Worm (Caenorhabditis elegans) whole organism, L4 larva: Measurements from ENCODE around the gene srd-38.
A peak's percentile ranks its signal among the peaks of the same experiment; 100 is the strongest.
"Not testable (repeated sequence)": the region's sequence is repeated elsewhere in the genome, so short reads cannot be mapped to it uniquely, and the experiment has no call there.

ENCODE experiments used
- D1046.2 ChIP-seq: fragments of 200-800 bp; sonication (Bioruptor generic); IDR thresholded peaks from 2 replicates; pipeline ENCODE4 v1.3.6; 2022; ENCODE audit warnings: missing genetic modification characterization, missing compliant biosample characterization
- T26A8.4 ChIP-seq: fragments of 200-800 bp; sonication (Bioruptor generic); IDR thresholded peaks from 2 replicates; pipeline ENCODE4 v1.3.6; 2022; ENCODE audit warnings: missing genetic modification characterization, missing compliant biosample characterization
- Y5F2A.4 ChIP-seq: fragments of 200-800 bp; sonication (Bioruptor generic); optimal IDR thresholded peaks from 2 replicates; lab custom pipeline; 2018; ENCODE audit warnings: mild to moderate bottlenecking, missing genetic modification characterization, missing compliant biosample characterization
- ZK337.2 ChIP-seq: fragments of 200-800 bp; sonication (Bioruptor generic); IDR thresholded peaks from 2 replicates; pipeline ENCODE4 v1.3.6; 2022; ENCODE audit warnings: missing genetic modification reagents, missing genetic modification characterization, missing compliant biosample characterization
- ZK546.5 ChIP-seq, 2 experiments: sonication (generic microtip); optimal IDR thresholded peaks; 2 replicates each; lab custom pipeline; 2017; ENCODE audit warnings: missing biosample characterization in 2 of 2, missing genetic modification characterization in 2 of 2
- aha-1 ChIP-seq: fragments of 150-350 bp; peaks from one replicate; lab custom pipeline; 2014; ENCODE audit warnings: missing biosample characterization, missing genetic modification characterization
- arid-1 ChIP-seq: fragments of 200-800 bp; sonication (Bioruptor generic); conservative IDR thresholded peaks from 2 replicates; pipeline ENCODE4 v1.3.6; 2022; ENCODE audit warnings: missing genetic modification reagents, missing genetic modification characterization, missing compliant biosample characterization
- attf-4 ChIP-seq: sonication (generic microtip); optimal IDR thresholded peaks from 3 replicates; lab custom pipeline; 2017; ENCODE audit warnings: missing biosample characterization, missing genetic modification characterization
- ceh-32 ChIP-seq: sonication (generic microtip); optimal IDR thresholded peaks from 2 replicates; lab custom pipeline; 2016; ENCODE audit warnings: mild to moderate bottlenecking, missing genetic modification characterization, missing compliant biosample characterization; ENCODE audit not compliant: poor library complexity
- ceh-82 ChIP-seq: sonication (generic microtip); optimal IDR thresholded peaks from 2 replicates; lab custom pipeline; 2017; ENCODE audit warnings: missing biosample characterization, missing genetic modification characterization
- ctbp-1 ChIP-seq: fragments of 200-800 bp; sonication (Bioruptor generic); IDR thresholded peaks from 2 replicates; pipeline ENCODE4 v1.3.6; 2022; ENCODE audit warnings: missing genetic modification reagents, missing genetic modification characterization, missing compliant biosample characterization
- daf-16 ChIP-seq, 3 experiments: sonication (generic microtip); optimal IDR thresholded peaks; 2 replicates each; lab custom pipeline; 2016 to 2017; ENCODE audit warnings: missing genetic modification characterization in 3 of 3, missing genetic modification reagents in 3 of 3, mild to moderate bottlenecking in 2 of 3, missing compliant biosample characterization in 2 of 3, missing biosample characterization in 1 of 3, moderate library complexity in 1 of 3
- dmd-6 ChIP-seq: fragments of 200-800 bp; sonication (Bioruptor generic); IDR thresholded peaks from 2 replicates; pipeline ENCODE4 v1.3.6; 2022; ENCODE audit warnings: missing genetic modification reagents, missing genetic modification characterization, missing compliant biosample characterization
- dmd-8 ChIP-seq: fragments of 200-800 bp; sonication (Bioruptor generic); IDR thresholded peaks from 2 replicates; pipeline ENCODE4 v1.3.6; 2022; ENCODE audit warnings: missing genetic modification characterization, missing compliant biosample characterization
- dmd-9 ChIP-seq: fragments of 200-800 bp; sonication (Bioruptor generic); IDR thresholded peaks from 2 replicates; pipeline ENCODE4 v1.3.6; 2022; ENCODE audit warnings: missing genetic modification reagents, missing genetic modification characterization, missing compliant biosample characterization
- duxl-1 ChIP-seq: sonication (generic microtip); optimal IDR thresholded peaks from 2 replicates; lab custom pipeline; 2016; ENCODE audit warnings: mild to moderate bottlenecking, missing genetic modification characterization, moderate library complexity, missing compliant biosample characterization; ENCODE audit not compliant: poor library complexity
- dve-1 ChIP-seq: sonication (generic microtip); optimal IDR thresholded peaks from 2 replicates; lab custom pipeline; 2017; ENCODE audit warnings: antibody characterized with exemption, mild to moderate bottlenecking, missing genetic modification characterization, missing compliant biosample characterization; ENCODE audit not compliant: insufficient read depth
- gei-8 ChIP-seq: fragments of 200-800 bp; sonication (Bioruptor generic); optimal IDR thresholded peaks from 2 replicates; lab custom pipeline; 2018; ENCODE audit warnings: mild to moderate bottlenecking, missing genetic modification characterization, missing compliant biosample characterization
- hlh-11 ChIP-seq: fragments of 200-800 bp; sonication (Bioruptor generic); optimal IDR thresholded peaks from 2 replicates; lab custom pipeline; 2018; ENCODE audit warnings: mild to moderate bottlenecking, missing genetic modification characterization, missing compliant biosample characterization
- hmg-1.1 ChIP-seq: fragments of 200-800 bp; sonication (Bioruptor generic); IDR thresholded peaks from 2 replicates; pipeline ENCODE4 v1.3.6; 2022; ENCODE audit warnings: missing genetic modification reagents, missing genetic modification characterization, missing compliant biosample characterization
- lim-7 ChIP-seq: fragments of 200-800 bp; sonication (Bioruptor generic); IDR thresholded peaks from 2 replicates; pipeline ENCODE4 v1.3.6; 2022; ENCODE audit warnings: missing genetic modification characterization, missing compliant biosample characterization
- lin-1 ChIP-seq: fragments of 200-800 bp; sonication (Bioruptor generic); IDR thresholded peaks from 2 replicates; pipeline ENCODE4 v1.3.6; 2022; ENCODE audit warnings: missing genetic modification reagents, missing genetic modification characterization, missing compliant biosample characterization
- lin-29 ChIP-seq: fragments of 200-800 bp; sonication (Bioruptor generic); IDR thresholded peaks from 2 replicates; pipeline ENCODE4 v1.3.6; 2022; ENCODE audit warnings: missing genetic modification reagents, missing genetic modification characterization, missing compliant biosample characterization
- lin-38 ChIP-seq: fragments of 200-800 bp; sonication (Bioruptor generic); IDR thresholded peaks from 2 replicates; pipeline ENCODE4 v1.3.6; 2022; ENCODE audit warnings: missing genetic modification reagents, missing genetic modification characterization, missing compliant biosample characterization
- madf-5 ChIP-seq, 2 experiments: fragments of 200-800 bp; sonication (Bioruptor generic); IDR thresholded peaks; 2 replicates each; pipeline ENCODE4 v1.3.6; 2022; ENCODE audit warnings: missing compliant biosample characterization in 2 of 2, missing genetic modification characterization in 2 of 2
- mdt-29 ChIP-seq: fragments of 200-800 bp; sonication (Bioruptor generic); IDR thresholded peaks from 2 replicates; pipeline ENCODE4 v1.3.6; 2022; ENCODE audit warnings: missing genetic modification reagents, missing genetic modification characterization, missing compliant biosample characterization
- mep-1 ChIP-seq: fragments of 150-350 bp; sonication (generic microtip); optimal IDR thresholded peaks from 3 replicates; lab custom pipeline; 2014; ENCODE audit warnings: missing biosample characterization, missing genetic modification characterization
- mes-2 ChIP-seq: sonication (generic microtip); optimal IDR thresholded peaks from 2 replicates; lab custom pipeline; 2016; ENCODE audit warnings: missing genotype, mild to moderate bottlenecking, missing genetic modification characterization, missing compliant biosample characterization; ENCODE audit not compliant: poor library complexity, severe bottlenecking
- nhr-111 ChIP-seq: fragments of 200-800 bp; sonication (Bioruptor generic); optimal IDR thresholded peaks from 2 replicates; lab custom pipeline; 2018; ENCODE audit warnings: mild to moderate bottlenecking, missing genetic modification characterization, missing compliant biosample characterization
- nhr-25 ChIP-seq: sonication (generic microtip); optimal IDR thresholded peaks from 2 replicates; lab custom pipeline; 2017; ENCODE audit warnings: missing genetic modification characterization, mild to moderate bottlenecking, missing compliant biosample characterization, antibody characterized with exemption, moderate library complexity, borderline replicate concordance; ENCODE audit not compliant: insufficient read depth
- nhr-41 ChIP-seq: fragments of 200-800 bp; sonication (Bioruptor generic); IDR thresholded peaks from 2 replicates; pipeline ENCODE4 v1.3.6; 2022; ENCODE audit warnings: missing genetic modification reagents, missing genetic modification characterization, missing compliant biosample characterization
- nhr-42 ChIP-seq: fragments of 200-800 bp; sonication (Bioruptor generic); IDR thresholded peaks from 2 replicates; pipeline ENCODE4 v1.3.6; 2022; ENCODE audit warnings: missing genetic modification characterization, missing compliant biosample characterization
- nhr-48 ChIP-seq: sonication (generic microtip); optimal IDR thresholded peaks from 2 replicates; lab custom pipeline; 2016; ENCODE audit warnings: mild to moderate bottlenecking, missing genetic modification characterization, missing compliant biosample characterization
- nhr-76 ChIP-seq: fragments of 150-350 bp; optimal IDR thresholded peaks from 2 replicates; lab custom pipeline; 2014; ENCODE audit warnings: missing biosample characterization, missing genetic modification characterization
- pha-4 ChIP-seq, 2 experiments: fragments of 150-350 bp in 1 of 2; fragments of 200-800 bp in 1 of 2; sonication (Bioruptor generic) in 1 of 2; IDR thresholded peaks in 1 of 2; optimal IDR thresholded peaks in 1 of 2; 2 replicates each; pipeline versions ENCODE4 v1.3.6 to Lab custom; 2014 to 2022; ENCODE audit warnings: missing genetic modification characterization in 2 of 2, missing genetic modification reagents in 2 of 2, missing biosample characterization in 1 of 2, missing compliant biosample characterization in 1 of 2
- pqm-1 ChIP-seq: sonication (generic microtip); optimal IDR thresholded peaks from 2 replicates; lab custom pipeline; 2017; ENCODE audit warnings: missing biosample characterization, missing genetic modification characterization
- snpc-1.2 ChIP-seq: fragments of 200-800 bp; sonication (Bioruptor generic); IDR thresholded peaks from 2 replicates; pipeline ENCODE4 v1.3.6; 2022; ENCODE audit warnings: missing genetic modification reagents, missing genetic modification characterization, missing compliant biosample characterization
- snpc-4 ChIP-seq: fragments of 150-350 bp; optimal IDR thresholded peaks from 2 replicates; lab custom pipeline; 2014; ENCODE audit warnings: missing biosample characterization, missing genetic modification characterization
- tra-1 ChIP-seq: fragments of 200-800 bp; sonication (Bioruptor generic); IDR thresholded peaks from 2 replicates; pipeline ENCODE4 v1.3.6; 2022; ENCODE audit warnings: missing genetic modification reagents, missing genetic modification characterization, missing compliant biosample characterization
- unc-62 ChIP-seq, 3 experiments: fragments of 150-350 bp in 1 of 3; sonication (generic microtip); optimal IDR thresholded peaks in 2 of 3; peaks in 1 of 3; 1 replicate in 1 of 3; 2 replicates in 2 of 3; lab custom pipeline; 2014 to 2017; ENCODE audit warnings: missing biosample characterization in 3 of 3, missing genetic modification characterization in 3 of 3, missing genetic modification reagents in 3 of 3, missing genotype in 1 of 3
- vab-7 ChIP-seq: fragments of 200-800 bp; sonication (Bioruptor generic); IDR thresholded peaks from 2 replicates; pipeline ENCODE4 v1.3.6; 2022; ENCODE audit warnings: missing genetic modification reagents, missing genetic modification characterization, missing compliant biosample characterization
- zfp-2 ChIP-seq: sonication (generic microtip); optimal IDR thresholded peaks from 2 replicates; lab custom pipeline; 2016; ENCODE audit warnings: mild to moderate bottlenecking, missing genetic modification characterization, missing compliant biosample characterization
- ztf-7 ChIP-seq: fragments of 150-350 bp; optimal IDR thresholded peaks from 2 replicates; lab custom pipeline; 2014; ENCODE audit warnings: missing biosample characterization, missing genetic modification characterization

srd-38 gene

DNA sequence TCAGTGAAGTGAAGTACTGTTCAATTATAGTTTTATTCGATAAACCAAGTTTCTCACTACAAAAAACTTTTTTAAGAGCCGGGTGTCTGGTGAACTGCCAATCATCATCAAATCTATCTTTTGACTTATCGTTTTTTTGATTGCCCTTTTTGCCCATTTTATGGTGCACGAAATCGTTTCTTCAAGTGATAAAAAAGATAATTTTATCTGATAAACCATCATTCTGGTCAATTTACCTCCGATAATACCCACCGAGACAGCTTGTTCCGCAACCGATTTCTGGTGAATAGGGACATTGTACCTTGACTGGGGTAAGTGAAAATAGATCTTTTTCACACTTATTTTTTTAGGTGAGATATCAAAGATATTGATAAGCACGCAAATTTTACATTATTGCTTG, 34.0 kb upstream of the srd-38 start, which contains the start of gene K08H2.10 (continued):
- TF ChIP-seq ceh-82 (tag; lab: Kevin White, UChicago) (no peak), lim-7 (no peak), ctbp-1 (GFP tag; lab: Robert Waterston, UW) (no peak), madf-5 (GFP tag; IDR thresholded peaks at IDR 0.05; lab: Robert Waterston, UW) (no peak), ceh-32 (tag; lab: Kevin White, UChicago) (no peak), ztf-7 (no peak), lin-29 (no peak), dmd-8 (GFP tag; lab: Robert Waterston, UW) (no peak), nhr-111 (GFP tag; lab: Kevin White, UChicago) (no peak), zfp-2 (no peak), nhr-42 (GFP tag; lab: Robert Waterston, UW) (no peak), gei-8 (GFP tag; lab: Kevin White, UChicago) (no peak), attf-4 (tag; lab: Kevin White, UChicago) (no peak), aha-1 (no peak), mdt-29 (GFP tag; lab: Robert Waterston, UW) (no peak), ZK546.5 (tag; optimal IDR thresholded peaks at IDR 0.05; lab: Kevin White, UChicago) (no peak), nhr-25 (tag; lab: Kevin White, UChicago) (no peak), dmd-6 (peak; percentile 94), dmd-9 (GFP tag; lab: Robert Waterston, UW) (no peak), duxl-1 (tag; lab: Kevin White, UChicago) (no peak), ZK337.2 (GFP tag; lab: Robert Waterston, UW) (no peak), pqm-1 (peak; percentile 88), nhr-48 (peak; percentile 7), Y5F2A.4 (no peak), unc-62 (GFP tag; optimal IDR thresholded peaks at IDR 0.05 in 1 of 2; lab: Kevin White, UChicago) (peak in 1 of 2 experiments; percentile 82), unc-62 (tag; optimal IDR thresholded peaks at IDR 0.05; lab: Kevin White, UChicago) (no peak), tra-1 (GFP tag; lab: Robert Waterston, UW) (peak; percentile 98), lin-1 (GFP tag; lab: Robert Waterston, UW) (0 out of 2 replicates have a peak, but pooled peaks have one; percentile 31), dve-1 (tag; lab: Kevin White, UChicago) (peak; percentile 55), snpc-1.2 (no peak), T26A8.4 (GFP tag; lab: Robert Waterston, UW) (no peak), hlh-11 (tag; lab: Kevin White, UChicago) (peak; percentile 81), nhr-76 (tag; lab: Kevin White, UChicago) (no peak), pha-4 (GFP tag; IDR thresholded peaks at IDR 0.05; lab: Robert Waterston, UW) (no peak), pha-4 (tag; optimal IDR thresholded peaks at IDR 0.05; lab: Kevin White, UChicago) (no peak), snpc-4 (no peak), D1046.2 (GFP tag; lab: Robert Waterston, UW) (no peak), hmg-1.1 (0 out of 2 replicates have a peak, but pooled peaks have one; percentile 16), daf-16 (GFP tag; optimal IDR thresholded peaks at IDR 0.05; lab: Kevin White, UChicago) (peak in 1 of 2 experiments; percentile 28), daf-16 (tag; optimal IDR thresholded peaks at IDR 0.05; lab: Kevin White, UChicago) (peak; percentile 39), nhr-41 (GFP tag; lab: Robert Waterston, UW) (peak; percentile 44; the same call in 1 of the 2 replicates)

DNA sequence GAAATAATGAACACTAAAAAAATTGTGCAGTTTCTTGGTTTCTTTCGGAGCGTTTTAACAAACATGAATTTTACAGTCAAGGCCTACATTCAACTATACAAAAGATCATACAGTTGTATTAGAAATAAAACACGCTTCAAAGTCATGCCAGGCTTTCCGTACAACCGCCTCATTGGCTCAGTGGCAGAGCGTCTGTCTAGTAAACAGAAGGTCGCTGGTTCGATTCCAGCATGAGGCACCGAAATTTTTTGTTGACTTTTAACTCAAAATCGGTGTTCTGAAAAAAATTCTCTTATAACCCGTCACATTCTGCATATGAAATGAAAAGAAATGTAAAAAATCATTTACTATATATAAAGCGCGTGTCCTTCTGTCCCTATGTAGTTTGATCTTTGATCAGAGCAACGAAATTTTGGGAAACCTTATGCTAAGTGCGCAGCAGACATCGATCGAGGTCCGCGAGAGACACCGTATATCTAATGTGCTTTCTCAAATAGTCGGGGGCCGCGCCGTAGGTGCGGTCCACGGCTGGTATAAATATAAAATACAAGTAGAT, 30.5 kb upstream of the srd-38 start:
- peak; percentile 6 for TF ChIP-seq mep-1 (tag; lab: Kevin White, UChicago)
- peak; percentile 70 for TF ChIP-seq lim-7
- TF ChIP-seq hlh-11 (tag; lab: Kevin White, UChicago): peak; percentile 13
- 0 out of 2 replicates have a peak, but pooled peaks have one; percentile 15 for TF ChIP-seq lin-1 (GFP tag; lab: Robert Waterston, UW)
- peak; percentile 49 for TF ChIP-seq mes-2 (tag; lab: Kevin White, UChicago)
- TF ChIP-seq arid-1: 0 out of 2 replicates have a peak, but pooled peaks have one; percentile 33
- TF ChIP-seq daf-16 (GFP tag; optimal IDR thresholded peaks at IDR 0.05; lab: Kevin White, UChicago): peak in 1 of 2 experiments; percentile 51
- peak; percentile 85 for TF ChIP-seq daf-16 (tag; optimal IDR thresholded peaks at IDR 0.05; lab: Kevin White, UChicago)
- peak; percentile 64; the same call in 1 of the 2 replicates for TF ChIP-seq snpc-1.2
- TF ChIP-seq dve-1 (tag; lab: Kevin White, UChicago): peak; percentile 59
- peak; percentile 62 for TF ChIP-seq lin-38 (GFP tag; lab: Robert Waterston, UW)
- TF ChIP-seq vab-7 (GFP tag; lab: Robert Waterston, UW): peak; percentile 55; the same call in 1 of the 2 replicates
- TF ChIP-seq dmd-6: peak; percentile 46
- peak; percentile 61; the same call in 1 of the 2 replicates for TF ChIP-seq tra-1 (GFP tag; lab: Robert Waterston, UW)
- peak; percentile 4 for TF ChIP-seq pqm-1
- TF ChIP-seq nhr-48: peak; percentile 27
- peak; percentile 57; the same call in 1 of the 2 replicates for TF ChIP-seq pha-4 (GFP tag; IDR thresholded peaks at IDR 0.05; lab: Robert Waterston, UW)
- not testable (repeated sequence) for TF ChIP-seq pha-4 (tag; optimal IDR thresholded peaks at IDR 0.05; lab: Kevin White, UChicago)
- TF ChIP-seq, all 104 proteins: peak for 16; not testable (repeated sequence) for 88
